Fruit fly (Drosophila melanogaster) whole organism, embryonic: Measurements from ENCODE around the gene Cbp20.

Experiments
- BtbVII ChIP-seq: fragments of 200-800 bp; sonication (Bioruptor generic); optimal IDR thresholded peaks from 3 replicates; lab custom pipeline; 2017; ENCODE audit warnings: missing biosample characterization, mild to moderate bottlenecking, missing genetic modification characterization
- CG10209 ChIP-seq: fragments of 200-800 bp; sonication (Bioruptor generic); optimal IDR thresholded peaks from 3 replicates; lab custom pipeline; 2017; ENCODE audit warnings: missing biosample characterization, mild to moderate bottlenecking, missing genetic modification characterization, missing genetic modification reagents
- CG10543 ChIP-seq: fragments of 200-800 bp; sonication (Bioruptor generic); optimal IDR thresholded peaks from 3 replicates; lab custom pipeline; 2017; ENCODE audit warnings: missing biosample characterization, mild to moderate bottlenecking, missing genetic modification characterization, moderate library complexity
- CG11504 ChIP-seq: fragments of 200-800 bp; sonication (Bioruptor generic); optimal IDR thresholded peaks from 3 replicates; lab custom pipeline; 2019; ENCODE audit warnings: missing biosample characterization, mild to moderate bottlenecking, missing genetic modification characterization, moderate library complexity
- CG12659 ChIP-seq: fragments of 200-800 bp; sonication (Bioruptor generic); optimal IDR thresholded peaks from 3 replicates; lab custom pipeline; 2017; ENCODE audit warnings: mild to moderate bottlenecking, missing biosample characterization, missing genetic modification reagents, missing genetic modification characterization
- CG13424 ChIP-seq: fragments of 200-800 bp; sonication (Bioruptor generic); optimal IDR thresholded peaks from 2 replicates; lab custom pipeline; 2019; ENCODE audit warnings: missing biosample characterization, mild to moderate bottlenecking, missing genetic modification characterization, moderate library complexity
- CG13894 ChIP-seq: fragments of 200-800 bp; sonication (Bioruptor generic); optimal IDR thresholded peaks from 3 replicates; lab custom pipeline; 2018; ENCODE audit warnings: missing biosample characterization, mild to moderate bottlenecking, missing genetic modification characterization, moderate library complexity
- CG15601 ChIP-seq: fragments of 200-800 bp; sonication (Bioruptor generic); optimal IDR thresholded peaks from 3 replicates; lab custom pipeline; 2019; ENCODE audit warnings: missing biosample characterization, mild to moderate bottlenecking, missing genetic modification characterization, moderate library complexity
- CG1603 ChIP-seq: fragments of 200-800 bp; sonication (Bioruptor generic); optimal IDR thresholded peaks from 2 replicates; lab custom pipeline; 2019; ENCODE audit warnings: missing biosample characterization, mild to moderate bottlenecking, missing genetic modification characterization, moderate library complexity
- CG3281 ChIP-seq: fragments of 200-800 bp; sonication (Bioruptor generic); optimal IDR thresholded peaks from 3 replicates; lab custom pipeline; 2017; ENCODE audit warnings: missing biosample characterization, mild to moderate bottlenecking, missing genetic modification characterization
- CG3847 ChIP-seq: fragments of 200-800 bp; sonication (Bioruptor generic); IDR thresholded peaks from 2 replicates; pipeline ENCODE4 v1.3.6; 2022; ENCODE audit warnings: missing biosample characterization, missing genetic modification characterization
- CG3995 ChIP-seq: fragments of 200-800 bp; sonication (Bioruptor generic); optimal IDR thresholded peaks from 3 replicates; lab custom pipeline; 2016; ENCODE audit warnings: missing biosample characterization, missing genetic modification characterization
- CG4360 ChIP-seq: fragments of 200-800 bp; sonication (Bioruptor generic); IDR thresholded peaks from 2 replicates; pipeline ENCODE4 v1.3.6; 2022; ENCODE audit warnings: missing biosample characterization, missing genetic modification characterization
- CG5245 ChIP-seq: fragments of 200-800 bp; sonication (Bioruptor generic); optimal IDR thresholded peaks from 3 replicates; lab custom pipeline; 2016; ENCODE audit warnings: missing biosample characterization, missing genetic modification characterization
- CG7786 ChIP-seq: fragments of 200-800 bp; sonication (Bioruptor generic); optimal IDR thresholded peaks from 2 replicates; lab custom pipeline; 2016; ENCODE audit warnings: missing biosample characterization, missing genetic modification characterization
- CG7987 ChIP-seq: fragments of 200-800 bp; sonication (Bioruptor generic); optimal IDR thresholded peaks from 2 replicates; lab custom pipeline; 2018; ENCODE audit warnings: missing biosample characterization, mild to moderate bottlenecking, missing genetic modification characterization, moderate library complexity
- CG8281 ChIP-seq: fragments of 200-800 bp; sonication (Bioruptor generic); optimal IDR thresholded peaks from 2 replicates; lab custom pipeline; 2018; ENCODE audit warnings: missing biosample characterization, mild to moderate bottlenecking, missing genetic modification characterization, moderate library complexity
- CG8944 ChIP-seq: fragments of 200-800 bp; sonication (Bioruptor generic); optimal IDR thresholded peaks from 3 replicates; lab custom pipeline; 2016; ENCODE audit warnings: missing biosample characterization, missing genetic modification characterization
- D19B ChIP-seq: fragments of 200-800 bp; sonication (Bioruptor generic); optimal IDR thresholded peaks from 2 replicates; lab custom pipeline; 2017; ENCODE audit warnings: missing biosample characterization, mild to moderate bottlenecking, missing genetic modification characterization
- Dip3 ChIP-seq: fragments of 200-800 bp; sonication (Bioruptor generic); optimal IDR thresholded peaks from 3 replicates; lab custom pipeline; 2016; ENCODE audit warnings: missing biosample characterization, missing genetic modification characterization
- Dll ChIP-seq: fragments of 200-800 bp; sonication (Bioruptor generic); IDR thresholded peaks from 4 replicates; pipeline ENCODE4 v1.3.6; 2022; ENCODE audit warnings: missing biosample characterization, missing genetic modification characterization; ENCODE audit not compliant: partially characterized antibody
- Dp ChIP-seq: fragments of 200-800 bp; sonication (Bioruptor generic); optimal IDR thresholded peaks from 2 replicates; lab custom pipeline; 2018; ENCODE audit warnings: missing biosample characterization, mild to moderate bottlenecking, missing genetic modification characterization, moderate library complexity
- Dref ChIP-seq: fragments of 200-800 bp; sonication (Bioruptor generic); IDR thresholded peaks from 2 replicates; pipeline ENCODE4 v1.3.6; 2022; ENCODE audit warnings: missing biosample characterization, missing genetic modification characterization
- E2f2 ChIP-seq: fragments of 200-800 bp; sonication (Bioruptor generic); IDR thresholded peaks from 2 replicates; pipeline ENCODE4 v1.3.6; 2022; ENCODE audit warnings: missing biosample characterization, missing genetic modification characterization
- Fer3 ChIP-seq: fragments of 200-800 bp; sonication (Bioruptor generic); optimal IDR thresholded peaks from 2 replicates; lab custom pipeline; 2018; ENCODE audit warnings: missing biosample characterization, mild to moderate bottlenecking, missing genetic modification characterization, moderate library complexity
- Gug ChIP-seq: fragments of 200-800 bp; sonication (Bioruptor generic); IDR thresholded peaks from 4 replicates; pipeline ENCODE4 v1.3.6; 2022; ENCODE audit warnings: missing biosample characterization, missing genetic modification characterization
- HLH54F ChIP-seq: fragments of 200-800 bp; sonication (Bioruptor generic); optimal IDR thresholded peaks from 3 replicates; lab custom pipeline; 2016; ENCODE audit warnings: missing biosample characterization, missing genetic modification characterization
- Hr78 ChIP-seq, 2 experiments: fragments of 200-800 bp in 1 of 2; fragments of >200 bp in 1 of 2; sonication (Bioruptor generic) in 1 of 2; optimal IDR thresholded peaks; 2 replicates each; lab custom pipeline; 2017 to 2019; ENCODE audit warnings: missing biosample characterization in 2 of 2, missing genetic modification characterization in 2 of 2, mild to moderate bottlenecking in 1 of 2, moderate library complexity in 1 of 2
- Lhr ChIP-seq: fragments of 200-800 bp; sonication (Bioruptor generic); optimal IDR thresholded peaks from 3 replicates; lab custom pipeline; 2017; ENCODE audit warnings: mild to moderate bottlenecking, missing biosample characterization, missing genetic modification reagents, missing genetic modification characterization
- Nf-YB ChIP-seq: fragments of 200-800 bp; sonication (Bioruptor generic); optimal IDR thresholded peaks from 3 replicates; lab custom pipeline; 2019; ENCODE audit warnings: missing biosample characterization, mild to moderate bottlenecking, missing genetic modification characterization, moderate library complexity
- Poxn ChIP-seq: fragments of 200-800 bp; sonication (Bioruptor generic); IDR thresholded peaks from 2 replicates; pipeline ENCODE4 v1.3.6; 2022; ENCODE audit warnings: missing biosample characterization, missing genetic modification characterization
- Scr ChIP-seq: fragments of 200-800 bp; sonication (Bioruptor generic); IDR thresholded peaks from 2 replicates; pipeline ENCODE4 v1.3.6; 2022; ENCODE audit warnings: missing biosample characterization, missing genetic modification characterization; ENCODE audit not compliant: partially characterized antibody
- Xbp1 ChIP-seq: fragments of 200-800 bp; sonication (Bioruptor generic); optimal IDR thresholded peaks from 3 replicates; lab custom pipeline; 2016; ENCODE audit warnings: missing biosample characterization, mild to moderate bottlenecking, missing genetic modification characterization
- amos ChIP-seq: fragments of 200-800 bp; sonication (Bioruptor generic); IDR thresholded peaks from 2 replicates; pipeline ENCODE4 v1.3.6; 2022; ENCODE audit warnings: missing biosample characterization, missing genetic modification characterization; ENCODE audit not compliant: partially characterized antibody
- az2 ChIP-seq: fragments of 200-800 bp; sonication (Bioruptor generic); optimal IDR thresholded peaks from 3 replicates; lab custom pipeline; 2016; ENCODE audit warnings: missing biosample characterization, missing genetic modification characterization
- bsh ChIP-seq, 2 experiments: fragments of 200-800 bp; sonication (Bioruptor generic); optimal IDR thresholded peaks; 2 replicates each; lab custom pipeline; 2017 to 2018; ENCODE audit warnings: mild to moderate bottlenecking in 2 of 2, missing biosample characterization in 2 of 2, missing genetic modification characterization in 2 of 2, moderate library complexity in 1 of 2
- chinmo ChIP-seq: fragments of 200-800 bp; sonication (Bioruptor generic); IDR thresholded peaks from 4 replicates; pipeline ENCODE4 v1.3.6; 2022; ENCODE audit warnings: missing biosample characterization, missing genetic modification characterization; ENCODE audit not compliant: partially characterized antibody
- chn ChIP-seq: fragments of 200-800 bp; sonication (Bioruptor generic); optimal IDR thresholded peaks from 2 replicates; lab custom pipeline; 2016; ENCODE audit warnings: missing biosample characterization, missing genetic modification characterization
- dimm ChIP-seq: fragments of 200-800 bp; sonication (Bioruptor generic); IDR thresholded peaks from 2 replicates; pipeline ENCODE4 v1.3.6; 2022; ENCODE audit warnings: missing biosample characterization, missing genetic modification characterization
- dysf ChIP-seq: fragments of 200-800 bp; sonication (Bioruptor generic); IDR thresholded peaks from 3 replicates; pipeline ENCODE4 v1.3.6; 2022; ENCODE audit warnings: missing biosample characterization, missing genetic modification characterization
- hbn ChIP-seq: fragments of 200-800 bp; sonication (Bioruptor generic); IDR thresholded peaks from 2 replicates; pipeline ENCODE4 v1.3.6; 2022; ENCODE audit warnings: missing biosample characterization, missing genetic modification characterization; ENCODE audit not compliant: partially characterized antibody
- phol ChIP-seq: fragments of 200-800 bp; sonication (Bioruptor generic); optimal IDR thresholded peaks from 3 replicates; lab custom pipeline; 2018; ENCODE audit warnings: missing biosample characterization, mild to moderate bottlenecking, missing genetic modification characterization, moderate library complexity
- rib ChIP-seq: fragments of 200-800 bp; sonication (Bioruptor generic); IDR thresholded peaks from 2 replicates; pipeline ENCODE4 v1.3.6; 2022; ENCODE audit warnings: missing biosample characterization, missing genetic modification characterization
- salm ChIP-seq: fragments of 200-800 bp; sonication (Bioruptor generic); optimal IDR thresholded peaks from 2 replicates; lab custom pipeline; 2018; ENCODE audit warnings: missing biosample characterization, mild to moderate bottlenecking, missing genetic modification characterization
- sob ChIP-seq: fragments of 200-800 bp; sonication (Bioruptor generic); IDR thresholded peaks from 2 replicates; pipeline ENCODE4 v1.3.6; 2022; ENCODE audit warnings: missing biosample characterization, missing genetic modification characterization
- stwl ChIP-seq: fragments of 200-800 bp; sonication (Bioruptor generic); optimal IDR thresholded peaks from 3 replicates; lab custom pipeline; 2018; ENCODE audit warnings: missing biosample characterization, mild to moderate bottlenecking, missing genetic modification characterization, moderate library complexity
- unpg ChIP-seq: fragments of 200-800 bp; sonication (Bioruptor generic); optimal IDR thresholded peaks from 3 replicates; lab custom pipeline; 2018; ENCODE audit warnings: missing biosample characterization, mild to moderate bottlenecking, missing genetic modification characterization, moderate library complexity
- vnd ChIP-seq: fragments of 200-800 bp; sonication (Bioruptor generic); IDR thresholded peaks from 3 replicates; pipeline ENCODE4 v1.3.6; 2022; ENCODE audit warnings: missing biosample characterization, missing genetic modification characterization; ENCODE audit not compliant: partially characterized antibody

The Cbp20 gene

dm6 chr3R:18168398-18168797 lies 3.9 kb downstream of the Cbp20 start (continued):
- TF ChIP-seq Dip3 (peak; percentile 21), Scr (GFP tag; lab: Robert Waterston, UW) (peak; percentile 22; the same call in 1 of the 2 replicates), bsh (GFP tag; optimal IDR thresholded peaks at IDR 0.05; lab: Kevin White, UChicago) (peak in 1 of 2 experiments; percentile 12), Hr78 (GFP tag; optimal IDR thresholded peaks at IDR 0.05; lab: Kevin White, UChicago) (no peak), dimm (no peak), Fer3 (tag; lab: Kevin White, UChicago) (peak; percentile 35), Poxn (no peak), CG10209 (GFP tag; lab: Kevin White, UChicago) (peak; percentile 4), CG13424 (tag; lab: Kevin White, UChicago) (peak; percentile 51), CG3281 (GFP tag; lab: Kevin White, UChicago) (peak; percentile 40), CG7786 (GFP tag; lab: Kevin White, UChicago) (peak; percentile 43), CG5245 (no peak), amos (GFP tag; lab: Robert Waterston, UW) (no peak), CG8944 (GFP tag; lab: Kevin White, UChicago) (no peak), HLH54F (peak; percentile 3), unpg (GFP tag; lab: Kevin White, UChicago) (peak; percentile 29), CG12659 (peak; percentile 5), E2f2 (GFP tag; lab: Robert Waterston, UW) (peak; percentile 44; the same call in 1 of the 2 replicates), Lhr (no peak), Nf-YB (no peak), Dll (GFP tag; lab: Robert Waterston, UW) (peak; percentile 47; the same call in 1 of the 4 replicates), CG1603 (tag; lab: Kevin White, UChicago) (peak; percentile 2), CG4360 (GFP tag; lab: Robert Waterston, UW) (no peak), phol (tag; lab: Kevin White, UChicago) (peak; percentile 85), chn (GFP tag; lab: Kevin White, UChicago) (peak; percentile 19), CG13894 (tag; lab: Kevin White, UChicago) (peak; percentile 10), chinmo (GFP tag; lab: Robert Waterston, UW) (peak; percentile 74; the same call in 2 of the 4 replicates), hbn (peak; percentile 43), CG3995 (peak; percentile 44), rib (GFP tag; lab: Robert Waterston, UW) (0 out of 2 replicates have a peak, but pooled peaks have one; percentile 9), CG7987 (GFP tag; lab: Kevin White, UChicago) (no peak), Gug (peak; percentile 38; the same call in 1 of the 4 replicates), az2 (no peak), CG10543 (peak; percentile 73), sob (GFP tag; lab: Robert Waterston, UW) (peak; percentile 54), D19B (GFP tag; lab: Kevin White, UChicago) (peak; percentile 27), BtbVII (peak; percentile 52), salm (tag; lab: Kevin White, UChicago) (no peak), Xbp1 (GFP tag; lab: Kevin White, UChicago) (no peak), stwl (peak; percentile 20), CG11504 (peak; percentile 97), vnd (GFP tag; lab: Robert Waterston, UW) (no peak), CG15601 (tag; lab: Kevin White, UChicago) (no peak), CG3847 (GFP tag; lab: Robert Waterston, UW) (0 out of 2 replicates have a peak, but pooled peaks have one; percentile 38), CG8281 (tag; lab: Kevin White, UChicago) (no peak), dysf (GFP tag; lab: Robert Waterston, UW) (peak; percentile 36; the same call in 1 of the 3 replicates), Dref (GFP tag; lab: Robert Waterston, UW) (peak; percentile 27; the same call in 1 of the 2 replicates), Dp (GFP tag; lab: Kevin White, UChicago) (peak; percentile 22)
